Fruit fly (Drosophila melanogaster): ENCODE measurements around the gene CG8001.
A peak's percentile ranks its signal among the peaks of the same experiment; 100 is the strongest.

The CG8001 gene

dm6 chr3L:1794943-1795696 is 39.2 kb downstream of the CG8001 start, which contains the start of the genes alpha-Spec, dlt and Cdc37 (continued):
- no peak for TF ChIP-seq al (GFP tag; IDR thresholded peaks at IDR 0.05)
- TF ChIP-seq CG10654 (GFP tag; optimal IDR thresholded peaks at IDR 0.05) = no peak
- no peak for TF ChIP-seq CG18476 (GFP tag; optimal IDR thresholded peaks at IDR 0.05)
- no peak for TF ChIP-seq CG30431 (GFP tag; optimal IDR thresholded peaks at IDR 0.05)
- TF ChIP-seq CrebB (tag; optimal IDR thresholded peaks at IDR 0.05) = peak; percentile 55
- no peak for TF ChIP-seq ap (GFP tag; IDR thresholded peaks at IDR 0.05)
- TF ChIP-seq gfzf (GFP tag; optimal IDR thresholded peaks at IDR 0.05) = peak; percentile 92
- peak; percentile 55 for TF ChIP-seq nom (GFP tag; optimal IDR thresholded peaks at IDR 0.05)
- peak; percentile 80 for TF ChIP-seq Doc3 (GFP tag; IDR thresholded peaks at IDR 0.05; ENCODE audit: partially characterized antibody)
- no peak for TF ChIP-seq cwo (GFP tag; optimal IDR thresholded peaks at IDR 0.05)
- peak; percentile 57; the same call in 1 of the 2 replicates for TF ChIP-seq chm (GFP tag; IDR thresholded peaks at IDR 0.05)
- no peak for TF ChIP-seq emc (GFP tag; optimal IDR thresholded peaks at IDR 0.05)
- no peak for TF ChIP-seq salm (tag; optimal IDR thresholded peaks at IDR 0.05)
- TF ChIP-seq CG7357 (GFP tag; IDR thresholded peaks at IDR 0.05) = no peak
- no peak for TF ChIP-seq usp (GFP tag; optimal IDR thresholded peaks at IDR 0.05)
- peak; percentile 5 for TF ChIP-seq zen (tag; optimal IDR thresholded peaks at IDR 0.05)
- TF ChIP-seq CG10565 (GFP tag; optimal IDR thresholded peaks at IDR 0.05) = no peak
- TF ChIP-seq CG14710 (tag; optimal IDR thresholded peaks at IDR 0.05) = peak; percentile 78
- no peak for TF ChIP-seq vvl (GFP tag; IDR thresholded peaks at IDR 0.05)
- peak; percentile 52 for TF ChIP-seq CG3995 (GFP tag; optimal IDR thresholded peaks at IDR 0.05)
- TF ChIP-seq Opbp (GFP tag; IDR thresholded peaks at IDR 0.05; ENCODE audit: partially characterized antibody) = peak; percentile 74
- TF ChIP-seq row (GFP tag; IDR thresholded peaks at IDR 0.05) = peak; percentile 31; the same call in 1 of the 3 replicates
- peak; percentile 3 for TF ChIP-seq CG3163 (GFP tag; optimal IDR thresholded peaks at IDR 0.05)
- TF ChIP-seq Adf1 (GFP tag; IDR thresholded peaks at IDR 0.05) = no peak
- TF ChIP-seq nerfin-1 (tag; optimal IDR thresholded peaks at IDR 0.05) = no peak
- no peak for TF ChIP-seq en (GFP tag; optimal IDR thresholded peaks at IDR 0.05)
- TF ChIP-seq CG9876 (GFP tag; optimal IDR thresholded peaks at IDR 0.05) = no peak
- peak; percentile 31 for TF ChIP-seq CG30020 (tag; optimal IDR thresholded peaks at IDR 0.05)
- no peak for TF ChIP-seq CG15011 (GFP tag; optimal IDR thresholded peaks at IDR 0.05)
- TF ChIP-seq ranshi (GFP tag; IDR thresholded peaks at IDR 0.05) = no peak
- TF ChIP-seq Fer1 (GFP tag; optimal IDR thresholded peaks at IDR 0.05) = peak; percentile 9
- 0 out of 2 replicates have a peak, but pooled peaks have one; percentile 16 for TF ChIP-seq NFAT (GFP tag; IDR thresholded peaks at IDR 0.05)
- no peak for TF ChIP-seq psq (GFP tag; optimal IDR thresholded peaks at IDR 0.05)
- no peak for TF ChIP-seq bab2 (GFP tag; optimal IDR thresholded peaks at IDR 0.05)
- no peak for TF ChIP-seq sim (GFP tag; IDR thresholded peaks at IDR 0.05)
- TF ChIP-seq rib (GFP tag; IDR thresholded peaks at IDR 0.05) = no peak
- no peak; the same call in 1 of the 2 replicates for TF ChIP-seq CG32767 (GFP tag; IDR thresholded peaks at IDR 0.05)
- TF ChIP-seq CG1792 (GFP tag; optimal IDR thresholded peaks at IDR 0.05) = no peak
- no peak for TF ChIP-seq toy (GFP tag; IDR thresholded peaks at IDR 0.05)
- TF ChIP-seq CG34376 (GFP tag; optimal IDR thresholded peaks at IDR 0.05) = peak; percentile 31
- no peak for TF ChIP-seq Trl (optimal IDR thresholded peaks at IDR 0.05)
- TF ChIP-seq Trl (GFP tag; optimal IDR thresholded peaks at IDR 0.05) = no peak
- no peak for TF ChIP-seq da (GFP tag; optimal IDR thresholded peaks at IDR 0.05)
- peak; percentile 45 for TF ChIP-seq Myb (GFP tag; optimal IDR thresholded peaks at IDR 0.05)
- TF ChIP-seq esg (GFP tag; conservative IDR thresholded peaks at IDR 0.05) = no peak
- peak; percentile 9 for TF ChIP-seq CG8089 (GFP tag; optimal IDR thresholded peaks at IDR 0.05)
- no peak for TF ChIP-seq CG12744 (GFP tag; optimal IDR thresholded peaks at IDR 0.05)
- no peak for TF ChIP-seq sqz (GFP tag; optimal IDR thresholded peaks at IDR 0.05)
- no peak for TF ChIP-seq gem (tag; optimal IDR thresholded peaks at IDR 0.05)
- TF ChIP-seq vfl (GFP tag; optimal IDR thresholded peaks at IDR 0.05) = no peak
- TF ChIP-seq br (optimal IDR thresholded peaks at IDR 0.05) = no peak
- TF ChIP-seq Tbp (GFP tag; optimal IDR thresholded peaks at IDR 0.05) = no peak
